Fruit fly (Drosophila melanogaster): ENCODE results near the gene SelR.
A peak's percentile ranks its signal among the peaks of the same experiment; 100 is the strongest.

Gene SelR

DNA sequence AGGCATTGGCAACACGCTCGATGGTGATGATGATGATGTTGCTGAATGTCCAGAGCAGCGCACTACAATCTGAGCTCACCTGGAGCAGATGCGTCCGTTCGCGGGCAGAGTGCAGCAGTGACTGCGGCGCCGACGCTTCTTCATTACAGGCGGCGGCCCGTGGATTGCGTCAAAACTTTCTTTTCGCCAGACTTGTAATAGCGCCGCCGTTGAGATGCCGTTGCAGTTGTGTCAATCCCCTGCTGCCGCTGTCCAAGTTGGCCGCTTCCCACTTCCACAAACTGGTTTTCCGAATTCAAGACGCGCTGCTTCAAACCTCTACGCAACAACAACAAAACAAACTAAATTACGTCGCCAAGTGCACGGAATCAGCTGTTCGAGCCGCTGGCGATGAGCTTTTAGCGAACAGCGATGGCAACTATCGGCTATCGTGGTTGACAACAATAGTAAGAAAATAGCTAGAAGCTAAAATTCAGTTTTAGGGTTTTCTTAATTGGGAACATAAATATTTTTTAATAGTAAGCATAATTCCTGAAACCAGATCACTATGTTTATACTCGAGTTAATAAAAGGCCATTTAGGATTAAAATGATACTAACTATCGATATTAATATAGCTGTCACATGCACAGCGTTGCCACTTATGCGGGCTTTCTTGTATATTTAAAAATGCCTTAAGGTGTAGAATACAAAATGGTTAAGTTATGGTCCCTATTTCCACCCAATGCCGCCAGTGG, 13.6 kb upstream of the SelR start, which contains the start of gene Tpc1 (continued):
- peak; percentile 2 for TF ChIP-seq CG15269 (tag; optimal IDR thresholded peaks at IDR 0.05)
- TF ChIP-seq CG1529 (GFP tag; optimal IDR thresholded peaks at IDR 0.05) = no peak
- peak; percentile 3 to 13 for TF ChIP-seq Hr51 (GFP tag; optimal IDR thresholded peaks at IDR 0.05)
- TF ChIP-seq usp (GFP tag; optimal IDR thresholded peaks at IDR 0.05) = no peak
- TF ChIP-seq ATbp (GFP tag; optimal IDR thresholded peaks at IDR 0.05) = no peak
- peak in 1 of 2 experiments; percentile 12 for TF ChIP-seq bsh (GFP tag; optimal IDR thresholded peaks at IDR 0.05)
- TF ChIP-seq pfk (GFP tag; optimal IDR thresholded peaks at IDR 0.05) = no peak
- TF ChIP-seq eyg (GFP tag; optimal IDR thresholded peaks at IDR 0.05) = peak; percentile 39
- TF ChIP-seq sug (tag; optimal IDR thresholded peaks at IDR 0.05) = peak; percentile 65
- no peak for TF ChIP-seq Ada2b (GFP tag; IDR thresholded peaks at IDR 0.05)
- TF ChIP-seq Atf3 (GFP tag; optimal IDR thresholded peaks at IDR 0.05) = peak; percentile 13
- no peak for TF ChIP-seq CG8089 (GFP tag; optimal IDR thresholded peaks at IDR 0.05)
- TF ChIP-seq ems (GFP tag; optimal IDR thresholded peaks at IDR 0.05) = peak; percentile 43
- TF ChIP-seq otp (GFP tag; IDR thresholded peaks at IDR 0.05) = no peak
- peak; percentile 62 for TF ChIP-seq CoRest (tag; optimal IDR thresholded peaks at IDR 0.05)
- no peak for TF ChIP-seq cg (GFP tag; optimal IDR thresholded peaks at IDR 0.05)
- TF ChIP-seq ase (GFP tag; IDR thresholded peaks at IDR 0.05) = no peak
- TF ChIP-seq CG32532 (GFP tag; IDR thresholded peaks at IDR 0.05) = peak; percentile 46; the same call in 1 of the 2 replicates
- no peak; the same call in 2 of the 3 replicates for TF ChIP-seq mld (GFP tag; IDR thresholded peaks at IDR 0.05; ENCODE audit: partially characterized antibody)
- TF ChIP-seq CG1647 (GFP tag; optimal IDR thresholded peaks at IDR 0.05) = peak; percentile 9
- TF ChIP-seq sisA (GFP tag; IDR thresholded peaks at IDR 0.05) = no peak; the same call in 1 of the 2 replicates
- TF ChIP-seq H15 (GFP tag; IDR thresholded peaks at IDR 0.05) = no peak
- peak; percentile 5 for TF ChIP-seq tin (GFP tag; optimal IDR thresholded peaks at IDR 0.05)
- no peak for TF ChIP-seq tgo (GFP tag; IDR thresholded peaks at IDR 0.05)
- TF ChIP-seq CG2120 (GFP tag; optimal IDR thresholded peaks at IDR 0.05) = peak; percentile 73
- TF ChIP-seq fru (optimal IDR thresholded peaks at IDR 0.05) = no peak
- TF ChIP-seq crp (GFP tag; optimal IDR thresholded peaks at IDR 0.05) = peak; percentile 85 to 97
- peak; percentile 57 for TF ChIP-seq Hsf (GFP tag; optimal IDR thresholded peaks at IDR 0.05)
- TF ChIP-seq zen (tag; optimal IDR thresholded peaks at IDR 0.05) = peak; percentile 48
- peak; percentile 36 for TF ChIP-seq stwl (tag; optimal IDR thresholded peaks at IDR 0.05)
- peak; percentile 45 for TF ChIP-seq CG12155 (GFP tag; optimal IDR thresholded peaks at IDR 0.05)
- peak; percentile 7 for TF ChIP-seq CG10654 (GFP tag; optimal IDR thresholded peaks at IDR 0.05)
- TF ChIP-seq Dp (GFP tag; optimal IDR thresholded peaks at IDR 0.05) = peak; percentile 89
- TF ChIP-seq yki (optimal IDR thresholded peaks at IDR 0.05) = no peak
- no peak for TF ChIP-seq en (GFP tag; optimal IDR thresholded peaks at IDR 0.05)
- TF ChIP-seq aop (GFP tag; IDR thresholded peaks at IDR 0.05) = no peak
- TF ChIP-seq Mad (GFP tag; optimal IDR thresholded peaks at IDR 0.05) = no peak
- TF ChIP-seq tna (GFP tag; IDR thresholded peaks at IDR 0.05; ENCODE audit: partially characterized antibody) = peak; percentile 22; the same call in 1 of the 2 replicates
- no peak for TF ChIP-seq sens-2 (GFP tag; IDR thresholded peaks at IDR 0.05)
- no peak for TF ChIP-seq CG7745 (tag; optimal IDR thresholded peaks at IDR 0.05)
- TF ChIP-seq Vsx1 (GFP tag; optimal IDR thresholded peaks at IDR 0.05) = no peak
- no peak for TF ChIP-seq tup (GFP tag; optimal IDR thresholded peaks at IDR 0.05)
- TF ChIP-seq onecut (GFP tag; IDR thresholded peaks at IDR 0.05) = no peak
- TF ChIP-seq CG11723 (GFP tag; optimal IDR thresholded peaks at IDR 0.05) = no peak
- TF ChIP-seq CG11247 (GFP tag; IDR thresholded peaks at IDR 0.05) = no peak
- no peak for TF ChIP-seq slou (GFP tag; optimal IDR thresholded peaks at IDR 0.05)
- TF ChIP-seq kay (GFP tag; optimal IDR thresholded peaks at IDR 0.05) = no peak
- no peak for TF ChIP-seq CG7928 (GFP tag; optimal IDR thresholded peaks at IDR 0.05)
- TF ChIP-seq NFAT (GFP tag; IDR thresholded peaks at IDR 0.05) = peak; percentile 20; the same call in 1 of the 2 replicates
- no peak for TF ChIP-seq schlank (tag; optimal IDR thresholded peaks at IDR 0.05)

Data from whole organism, embryonic.